Worm (Caenorhabditis elegans): ENCODE data around the gene nhr-285.

DNA sequence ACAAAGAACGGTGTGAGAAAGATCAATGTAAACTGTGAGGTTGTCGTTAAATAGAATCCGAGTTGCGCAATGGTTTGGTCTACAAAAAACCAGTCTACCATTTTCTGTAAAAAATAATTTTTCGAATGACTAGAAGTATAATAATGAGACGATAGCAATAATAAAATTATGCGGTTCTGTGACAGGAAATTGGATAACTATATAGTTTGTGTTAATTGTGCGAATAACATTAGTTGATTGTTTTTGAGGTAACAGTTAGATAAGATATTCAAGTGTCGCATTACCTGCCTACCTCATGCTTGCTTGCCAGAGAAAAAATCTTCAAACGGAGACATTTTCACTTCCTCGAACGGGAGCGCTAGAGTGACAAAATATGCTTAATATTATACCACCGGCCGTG is 37.2 kb downstream of the nhr-285 start, which contains the start of gene str-18:
- no peak for TF ChIP-seq ama-1 (optimal IDR thresholded peaks at IDR 0.05)
- TF ChIP-seq ama-1 (GFP tag; optimal IDR thresholded peaks at IDR 0.05) = no peak
- no peak for TF ChIP-seq him-1 (tag; optimal IDR thresholded peaks at IDR 0.05)
- TF ChIP-seq sdz-38 (tag; optimal IDR thresholded peaks at IDR 0.05) = no peak
- no peak for TF ChIP-seq ztf-28 (GFP tag; IDR thresholded peaks at IDR 0.05)
- no peak for TF ChIP-seq sptf-2 (GFP tag; optimal IDR thresholded peaks at IDR 0.05)
- TF ChIP-seq sea-2 (GFP tag; IDR thresholded peaks at IDR 0.05) = no peak
- no peak for TF ChIP-seq efl-1 (GFP tag; optimal IDR thresholded peaks at IDR 0.05)
- no peak for TF ChIP-seq ztf-22 (GFP tag; optimal IDR thresholded peaks at IDR 0.05)

Measured in whole organism, young adult.